Fruit fly (Drosophila melanogaster): ENCODE measurements around the gene hzg.

Gene hzg

DNA sequence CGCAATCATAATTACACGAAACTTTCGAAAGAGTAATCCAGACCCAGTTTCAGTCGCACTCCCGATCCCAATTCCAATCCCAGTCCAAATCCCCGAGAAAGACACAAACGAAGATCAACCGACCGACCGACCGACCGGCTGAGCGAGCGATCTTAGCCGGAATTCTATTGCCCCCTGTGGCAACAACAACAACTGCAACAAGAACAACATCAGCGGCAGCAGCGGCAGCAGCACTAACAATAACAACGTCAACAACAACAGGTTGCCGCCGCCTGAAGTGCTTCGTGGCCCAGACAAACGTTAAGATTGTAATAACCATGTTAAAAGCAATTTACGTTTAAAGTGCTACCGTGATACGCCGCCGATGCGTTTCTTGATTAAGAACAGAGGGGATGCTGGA, 14.2 kb upstream of the hzg start (continued):
- TF ChIP-seq mirr (GFP tag; optimal IDR thresholded peaks at IDR 0.05), result no peak
- TF ChIP-seq CrebB (tag; optimal IDR thresholded peaks at IDR 0.05), result no peak
- no peak for TF ChIP-seq prd (optimal IDR thresholded peaks at IDR 0.05)
- peak; percentile 48; the same call in 1 of the 3 replicates for TF ChIP-seq prd (GFP tag; IDR thresholded peaks at IDR 0.05)
- peak; percentile 91 for TF ChIP-seq CG4360 (GFP tag; IDR thresholded peaks at IDR 0.05)
- TF ChIP-seq CG8388 (GFP tag; optimal IDR thresholded peaks at IDR 0.05), result no peak
- TF ChIP-seq Stat92E (GFP tag; optimal IDR thresholded peaks at IDR 0.05), result peak in 1 of 3 experiments; percentile 17
- no peak for TF ChIP-seq ham (GFP tag; IDR thresholded peaks at IDR 0.05)
- TF ChIP-seq h (optimal IDR thresholded peaks at IDR 0.05), result no peak
- no peak for TF ChIP-seq CG10979 (tag; optimal IDR thresholded peaks at IDR 0.05)
- no peak for TF ChIP-seq Doc2 (GFP tag; IDR thresholded peaks at IDR 0.05)
- peak; percentile 59 for TF ChIP-seq D (optimal IDR thresholded peaks at IDR 0.05)
- TF ChIP-seq D (GFP tag; optimal IDR thresholded peaks at IDR 0.05), result no peak
- no peak for TF ChIP-seq unc-4 (GFP tag; IDR thresholded peaks at IDR 0.05; ENCODE audit: partially characterized antibody)
- TF ChIP-seq crc (GFP tag; optimal IDR thresholded peaks at IDR 0.05), result no peak
- TF ChIP-seq chm (GFP tag; IDR thresholded peaks at IDR 0.05), result no peak
- TF ChIP-seq cato (GFP tag; optimal IDR thresholded peaks at IDR 0.05; ENCODE audit: borderline replicate concordance), result no peak
- no peak for TF ChIP-seq Hmr (GFP tag; optimal IDR thresholded peaks at IDR 0.05)
- TF ChIP-seq zen (tag; optimal IDR thresholded peaks at IDR 0.05), result peak; percentile 40

DNA sequence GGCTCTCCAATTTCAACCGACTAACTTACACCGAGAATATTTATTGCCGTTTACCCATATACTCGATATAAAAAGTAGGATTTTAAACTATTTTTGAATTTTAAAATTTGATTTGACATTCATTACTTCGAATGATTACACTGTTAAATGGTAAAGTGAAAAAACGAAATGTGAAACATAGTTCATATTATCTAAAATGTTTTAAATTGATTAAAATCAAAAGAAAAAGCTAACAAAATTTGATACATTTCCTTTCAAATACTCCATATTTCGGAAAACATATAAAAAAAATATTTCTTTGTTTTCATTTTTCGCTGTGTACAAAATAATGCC, 13.7 kb upstream of the hzg start:
- TF ChIP-seq ap (GFP tag; IDR thresholded peaks at IDR 0.05) (no peak), gem (tag; optimal IDR thresholded peaks at IDR 0.05) (peak; percentile 27), chif (GFP tag; optimal IDR thresholded peaks at IDR 0.05) (no peak), Mes4 (GFP tag; optimal IDR thresholded peaks at IDR 0.05) (no peak), psq (GFP tag; optimal IDR thresholded peaks at IDR 0.05) (no peak), disco-r (GFP tag; optimal IDR thresholded peaks at IDR 0.05) (no peak), CG11093 (GFP tag; IDR thresholded peaks at IDR 0.05) (no peak), CG12769 (tag; optimal IDR thresholded peaks at IDR 0.05) (no peak), CG14710 (tag; optimal IDR thresholded peaks at IDR 0.05) (peak; percentile 36), Blimp-1 (GFP tag; optimal IDR thresholded peaks at IDR 0.05) (peak; percentile 30), CG6272 (GFP tag; IDR thresholded peaks at IDR 0.05) (no peak), lilli (GFP tag; optimal IDR thresholded peaks at IDR 0.05) (no peak), slbo (GFP tag; IDR thresholded peaks at IDR 0.05) (no peak), CG2712 (tag; optimal IDR thresholded peaks at IDR 0.05) (peak; percentile 38), vfl (GFP tag; optimal IDR thresholded peaks at IDR 0.05) (no peak), CG16863 (GFP tag; optimal IDR thresholded peaks at IDR 0.05) (no peak), CG33213 (GFP tag; optimal IDR thresholded peaks at IDR 0.05) (no peak), ranshi (GFP tag; IDR thresholded peaks at IDR 0.05) (no peak), CG10267 (tag; optimal IDR thresholded peaks at IDR 0.05) (peak; percentile 43), Usf (GFP tag; optimal IDR thresholded peaks at IDR 0.05) (no peak), dmrt99B (tag; optimal IDR thresholded peaks at IDR 0.05) (no peak), CG1792 (GFP tag; optimal IDR thresholded peaks at IDR 0.05) (no peak), CG17829 (tag; optimal IDR thresholded peaks at IDR 0.05) (peak; percentile 20), Abd-B (GFP tag; optimal IDR thresholded peaks at IDR 0.05) (no peak), prd (optimal IDR thresholded peaks at IDR 0.05) (no peak), prd (GFP tag; IDR thresholded peaks at IDR 0.05) (peak; percentile 48; the same call in 1 of the 3 replicates), hb (GFP tag; IDR thresholded peaks at IDR 0.05; ENCODE audit: partially characterized antibody) (no peak), Max (GFP tag; optimal IDR thresholded peaks at IDR 0.05) (no peak), CG11504 (tag; optimal IDR thresholded peaks at IDR 0.05) (no peak), CG15073 (GFP tag; optimal IDR thresholded peaks at IDR 0.05) (no peak), sens (GFP tag) (peak; percentile 58), CG17361 (GFP tag; IDR thresholded peaks at IDR 0.05) (0 out of 3 replicates have a peak, but pooled peaks have one; percentile 26), CG15011 (GFP tag; optimal IDR thresholded peaks at IDR 0.05) (no peak), CG18262 (tag; optimal IDR thresholded peaks at IDR 0.05) (peak; percentile 52), lola (GFP tag; optimal IDR thresholded peaks at IDR 0.05) (peak in 1 of 3 experiments; percentile 19)
